Worm (Caenorhabditis elegans) whole organism, midembryonic: ENCODE results near the gene hlh-26.

Source experiments
- T22C8.4 ChIP-seq: fragments of 200-800 bp; sonication (Bioruptor generic); IDR thresholded peaks from 2 replicates; pipeline ENCODE4 v1.3.6; 2022; ENCODE audit warnings: missing genetic modification characterization, missing compliant biosample characterization
- cog-1 ChIP-seq: sonication (generic microtip); optimal IDR thresholded peaks from 2 replicates; lab custom pipeline; 2016; ENCODE audit warnings: missing genetic modification characterization, missing compliant biosample characterization
- flt-1 ChIP-seq: fragments of 200-800 bp; sonication (Bioruptor generic); IDR thresholded peaks from 2 replicates; pipeline ENCODE4 v1.3.6; 2022; ENCODE audit warnings: missing genetic modification characterization, missing compliant biosample characterization
- klf-2 ChIP-seq: fragments of 200-800 bp; sonication (Bioruptor generic); conservative IDR thresholded peaks from 2 replicates; pipeline ENCODE4 v1.3.6; 2022; ENCODE audit warnings: missing genetic modification reagents, missing genetic modification characterization, missing compliant biosample characterization
- med-1 ChIP-seq: sonication (generic microtip); optimal IDR thresholded peaks from 2 replicates; lab custom pipeline; 2017; ENCODE audit warnings: missing genetic modification characterization, mild to moderate bottlenecking, missing compliant biosample characterization, antibody characterized with exemption, missing genetic modification reagents; ENCODE audit not compliant: insufficient read depth
- ref-1 ChIP-seq: fragments of 200-800 bp; sonication (Bioruptor generic); conservative IDR thresholded peaks from 2 replicates; pipeline ENCODE4 v1.3.6; 2022; ENCODE audit warnings: missing genetic modification reagents, missing genetic modification characterization, missing compliant biosample characterization
- tab-1 ChIP-seq: fragments of 200-800 bp; sonication (Bioruptor generic); IDR thresholded peaks from 2 replicates; pipeline ENCODE4 v1.3.6; 2022; ENCODE audit warnings: missing genetic modification characterization, missing compliant biosample characterization
- ztf-23 ChIP-seq: fragments of 200-800 bp; sonication (Bioruptor generic); IDR thresholded peaks from 2 replicates; pipeline ENCODE4 v1.3.6; 2022; ENCODE audit warnings: missing genetic modification reagents, missing genetic modification characterization, missing compliant biosample characterization
- ztf-29 ChIP-seq: fragments of 200-800 bp; sonication (Bioruptor generic); IDR thresholded peaks from 2 replicates; pipeline ENCODE4 v1.3.6; 2022; ENCODE audit warnings: missing genetic modification reagents, missing genetic modification characterization, missing compliant biosample characterization

- TF ChIP-seq flt-1 = no peak
- no peak for TF ChIP-seq ztf-29
- no peak for TF ChIP-seq T22C8.4 (GFP tag; lab: Robert Waterston, UW)
- no peak for TF ChIP-seq klf-2
- no peak for TF ChIP-seq ref-1 (GFP tag; lab: Robert Waterston, UW)
- TF ChIP-seq cog-1 (tag; lab: Kevin White, UChicago) = no peak
- no peak for TF ChIP-seq ztf-23 (GFP tag; lab: Robert Waterston, UW)
- TF ChIP-seq med-1 (GFP tag; lab: Kevin White, UChicago) = no peak
- TF ChIP-seq tab-1 (GFP tag; lab: Robert Waterston, UW) = no peak
Observed at ce11 chrII:5554788-5555187, 21.2 kb upstream of the hlh-26 start.
